Fruit fly (Drosophila melanogaster) whole organism, wandering third instar larva: ENCODE results near the gene CG10338.

Source experiments
- dl ChIP-seq, 2 experiments: fragments of 175-275, 200-275 bp in 1 of 2; fragments of 200-275 bp in 1 of 2; sonication (Bioruptor generic); optimal IDR thresholded peaks; lab custom pipeline; 2018; ENCODE audit warnings: mild to moderate bottlenecking in 2 of 2, missing biosample characterization in 2 of 2, missing genetic modification characterization in 2 of 2, moderate library complexity in 2 of 2; ENCODE audit not compliant: partially characterized antibody in 2 of 2, insufficient read depth in 1 of 2
- ey ChIP-seq: fragments of 200-800 bp; sonication (Bioruptor generic); optimal IDR thresholded peaks from 2 replicates; lab custom pipeline; 2016; ENCODE audit warnings: missing biosample characterization, missing genetic modification characterization
- foxo ChIP-seq, 2 experiments: fragments of 200-800 bp; sonication (Bioruptor generic); optimal IDR thresholded peaks; 2 replicates in 1 of 2; 3 replicates in 1 of 2; lab custom pipeline; 2016 to 2017; ENCODE audit warnings: missing biosample characterization in 2 of 2, missing genetic modification characterization in 2 of 2
- rgr ChIP-seq: fragments of 200-800 bp; sonication (Bioruptor generic); optimal IDR thresholded peaks from 3 replicates; lab custom pipeline; 2016; ENCODE audit warnings: missing biosample characterization, mild to moderate bottlenecking, missing genetic modification characterization
- usp ChIP-seq: fragments of >200 bp; optimal IDR thresholded peaks from 2 replicates; lab custom pipeline; 2017; ENCODE audit warnings: missing biosample characterization, missing genetic modification characterization

DNA sequence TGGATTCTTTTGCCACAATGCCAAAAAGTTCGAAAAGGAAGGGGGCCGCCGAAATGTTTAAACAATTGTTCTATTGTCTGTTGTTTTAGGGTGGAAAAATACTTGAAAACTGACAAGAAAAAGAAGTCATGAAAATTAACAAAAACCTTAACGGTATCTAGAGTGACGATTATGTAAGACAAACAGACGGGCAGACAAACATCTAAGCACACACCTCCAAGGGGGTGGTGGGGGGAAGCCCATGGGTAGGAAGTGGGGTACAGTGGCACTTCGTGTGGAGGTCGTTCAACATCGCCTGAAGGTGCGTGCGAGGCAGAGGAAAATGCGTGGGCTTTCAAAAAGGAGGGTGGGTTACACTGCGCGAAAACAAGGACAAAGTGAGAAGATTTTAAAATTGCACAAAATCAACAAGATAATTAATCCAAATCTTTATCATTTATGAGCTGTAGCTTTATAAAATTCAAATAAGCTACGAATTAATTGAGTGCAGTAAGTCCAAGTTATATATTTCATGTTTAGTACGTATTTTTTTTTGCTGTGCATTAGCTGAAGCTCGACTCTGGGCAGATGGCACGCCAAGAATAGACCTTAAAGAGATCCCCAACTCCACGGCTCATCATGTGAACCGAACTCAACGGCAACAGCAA is 22.0 kb downstream of the CG10338 start:
- TF ChIP-seq dl (GFP tag; optimal IDR thresholded peaks at IDR 0.05; lab: Kevin White, UChicago; ENCODE audit: insufficient read depth in 1 of 2, partially characterized antibody in 2 of 2), result no peak
- no peak for TF ChIP-seq ey (GFP tag; lab: Kevin White, UChicago)
- TF ChIP-seq usp (GFP tag; lab: Kevin White, UChicago), result no peak
- no peak for TF ChIP-seq foxo (GFP tag; optimal IDR thresholded peaks at IDR 0.05; lab: Kevin White, UChicago)
- TF ChIP-seq rgr, result no peak
